Worm (Caenorhabditis elegans): ENCODE results near the gene tbx-36.
A peak's percentile ranks its signal among the peaks of the same experiment; 100 is the strongest.

Gene tbx-36

ce11 chrIV:11914837-11915737, 35.3 kb upstream of the tbx-36 start, which contains the start of gene fat-6 (continued):
- TF ChIP-seq hmg-1.1 (GFP tag; IDR thresholded peaks at IDR 0.05) = no peak
- TF ChIP-seq ceh-28 (tag; optimal IDR thresholded peaks at IDR 0.05) = no peak
- no peak for TF ChIP-seq lir-3 (tag; optimal IDR thresholded peaks at IDR 0.05)
- TF ChIP-seq hif-1 (tag; optimal IDR thresholded peaks at IDR 0.05) = no peak
- TF ChIP-seq zip-11 (GFP tag; IDR thresholded peaks at IDR 0.05) = no peak
- TF ChIP-seq lsy-2 (tag; optimal IDR thresholded peaks at IDR 0.05) = peak in 1 of 2 experiments; percentile 18
- no peak for TF ChIP-seq daf-8 (GFP tag; IDR thresholded peaks at IDR 0.05)
- peak; percentile 44 for TF ChIP-seq mep-1 (tag; optimal IDR thresholded peaks at IDR 0.05)
- TF ChIP-seq spr-3 (GFP tag; optimal IDR thresholded peaks at IDR 0.05) = no peak
- no peak for TF ChIP-seq nhr-102 (tag; optimal IDR thresholded peaks at IDR 0.05)
- TF ChIP-seq unc-130 (GFP tag; optimal IDR thresholded peaks at IDR 0.05) = no peak
- no peak for TF ChIP-seq snpc-1.2 (GFP tag; IDR thresholded peaks at IDR 0.05)
- TF ChIP-seq lin-29 (GFP tag; IDR thresholded peaks at IDR 0.05) = no peak
- no peak for TF ChIP-seq ceh-20 (GFP tag; IDR thresholded peaks at IDR 0.05)
- TF ChIP-seq Y75B8A.6 (GFP tag; IDR thresholded peaks at IDR 0.05) = peak; percentile 27; the same call in 1 of the 2 replicates

DNA sequence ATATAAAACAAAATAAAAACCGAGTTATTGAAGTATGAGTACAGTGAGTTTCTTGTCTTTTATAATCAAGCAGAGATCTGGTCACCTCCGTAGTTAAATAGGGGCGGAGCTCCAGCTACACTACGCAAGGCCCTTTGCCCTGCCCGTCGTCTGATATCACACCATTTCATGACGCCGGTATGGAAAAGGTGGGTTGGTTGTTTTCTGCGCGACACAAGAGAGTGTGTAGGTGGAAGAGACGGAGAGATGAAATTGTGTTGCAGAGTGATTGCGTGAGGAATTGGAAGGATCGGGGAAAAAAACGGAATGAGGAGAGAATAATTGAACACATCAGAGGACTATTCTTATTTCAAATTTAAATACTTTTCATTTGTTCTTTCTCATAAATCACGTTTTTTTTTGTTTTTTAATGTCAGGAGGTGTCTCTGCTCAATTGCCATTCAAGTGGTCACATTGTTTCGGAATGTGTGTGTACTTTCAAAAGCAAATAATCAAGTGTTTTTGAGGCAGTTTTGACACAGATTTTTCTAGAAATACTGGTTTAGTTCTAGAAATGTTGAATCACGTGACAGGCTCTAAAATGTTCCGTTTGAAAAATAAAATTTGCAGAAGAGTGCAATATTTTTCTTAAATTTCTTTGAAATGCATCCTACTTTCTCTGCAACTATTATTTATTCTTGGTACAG, 34.5 kb upstream of the tbx-36 start, which contains the start of gene ZK822.9:
Gene ZK822.9, plus strand, starts transcription at position 180 of the 686 bp plus-strand sequence.
- TF ChIP-seq ceh-62 (tag; optimal IDR thresholded peaks at IDR 0.05) (no peak), tag-97 (GFP tag; IDR thresholded peaks at IDR 0.05) (no peak), hlh-30 (tag; optimal IDR thresholded peaks at IDR 0.05; ENCODE audit: insufficient read depth) (peak; percentile 81), daf-16 (GFP tag; optimal IDR thresholded peaks at IDR 0.05) (no peak), daf-16 (tag; optimal IDR thresholded peaks at IDR 0.05) (peak; percentile 70), ZK546.5 (tag; optimal IDR thresholded peaks at IDR 0.05) (no peak), jun-1 (tag; optimal IDR thresholded peaks at IDR 0.05) (no peak), aha-1 (tag) (peak; percentile 65), mxl-3 (GFP tag; optimal IDR thresholded peaks at IDR 0.05) (peak; percentile 24), mdt-29 (GFP tag; IDR thresholded peaks at IDR 0.05) (peak; percentile 88), vab-7 (GFP tag; IDR thresholded peaks at IDR 0.05) (no peak), hif-1 (tag; optimal IDR thresholded peaks at IDR 0.05) (peak in 1 of 2 experiments; percentile 17), nhr-28 (tag; optimal IDR thresholded peaks at IDR 0.05) (peak; percentile 82), set-16 (GFP tag; IDR thresholded peaks at IDR 0.05) (peak; percentile 47; the same call in 1 of the 2 replicates), hlh-11 (tag; optimal IDR thresholded peaks at IDR 0.05) (peak; percentile 78), dmd-6 (GFP tag; IDR thresholded peaks at IDR 0.05) (peak; percentile 26), mes-2 (tag; optimal IDR thresholded peaks at IDR 0.05; ENCODE audit: poor library complexity, severe bottlenecking) (peak; percentile 30), mep-1 (tag; optimal IDR thresholded peaks at IDR 0.05) (peak; percentile 49), dve-1 (tag; optimal IDR thresholded peaks at IDR 0.05; ENCODE audit: insufficient read depth) (peak; percentile 24)

- TF ChIP-seq Y5F2A.4 (GFP tag; optimal IDR thresholded peaks at IDR 0.05) (no peak), Y75B8A.6 (GFP tag; IDR thresholded peaks at IDR 0.05) (no peak), mep-1 (tag; optimal IDR thresholded peaks at IDR 0.05) (peak; percentile 19), fos-1 (tag; optimal IDR thresholded peaks at IDR 0.05) (no peak), hif-1 (tag; optimal IDR thresholded peaks at IDR 0.05) (no peak), ztf-7 (tag; optimal IDR thresholded peaks at IDR 0.05) (no peak), T26A8.4 (GFP tag; IDR thresholded peaks at IDR 0.05) (no peak), ceh-82 (tag; optimal IDR thresholded peaks at IDR 0.05) (no peak), cey-2 (tag; optimal IDR thresholded peaks at IDR 0.05; ENCODE audit: borderline replicate concordance, insufficient read depth) (no peak), F26F4.8 (GFP tag; conservative IDR thresholded peaks at IDR 0.05) (no peak), mdl-1 (tag; optimal IDR thresholded peaks at IDR 0.05) (peak in 1 of 2 experiments; percentile 1), zfp-3 (GFP tag; conservative IDR thresholded peaks at IDR 0.05) (no peak), lin-13 (GFP tag; optimal IDR thresholded peaks at IDR 0.05) (no peak), nhr-25 (tag; optimal IDR thresholded peaks at IDR 0.05; ENCODE audit: borderline replicate concordance, insufficient read depth) (no peak), Y105C5A.15 (GFP tag; IDR thresholded peaks at IDR 0.05) (no peak), Y48G9A.11 (GFP tag; IDR thresholded peaks at IDR 0.05) (no peak)
Observed at ce11 chrIV:11916907-11917306, 33.5 kb upstream of the tbx-36 start, which contains the start of gene ZK822.10. Gene ZK822.10, plus strand, starts transcription at chrIV:11917137.

Data from whole organism, L4 larva.